Fruit fly (Drosophila melanogaster) whole organism, wandering third instar larva: ENCODE measurements around the gene tomb.

Experiments used
- Abd-B ChIP-seq: fragments of >200 bp; optimal IDR thresholded peaks from 2 replicates; lab custom pipeline; 2017; ENCODE audit warnings: missing biosample characterization, missing genetic modification characterization
- CG32264 ChIP-seq: fragments of 200-800 bp; sonication (Bioruptor generic); optimal IDR thresholded peaks from 2 replicates; lab custom pipeline; 2016; ENCODE audit warnings: missing biosample characterization, missing genetic modification characterization
- CG9705 ChIP-seq: fragments of 200-800 bp; sonication (Bioruptor generic); optimal IDR thresholded peaks from 2 replicates; lab custom pipeline; 2018; ENCODE audit warnings: missing biosample characterization, mild to moderate bottlenecking, missing genetic modification characterization
- CrebA ChIP-seq: fragments of 200-800 bp; sonication (Bioruptor generic); optimal IDR thresholded peaks from 2 replicates; lab custom pipeline; 2016; ENCODE audit warnings: missing biosample characterization, mild to moderate bottlenecking, missing genetic modification characterization, borderline replicate concordance
- Dfd ChIP-seq: fragments of >200 bp; optimal IDR thresholded peaks from 2 replicates; lab custom pipeline; 2017; ENCODE audit warnings: missing biosample characterization, missing genetic modification characterization
- Dif ChIP-seq: fragments of 200-275, 200-300 bp; sonication (Bioruptor generic); optimal IDR thresholded peaks from 2 replicates; lab custom pipeline; 2018; ENCODE audit warnings: missing biosample characterization, missing genetic modification characterization; ENCODE audit not compliant: partially characterized antibody
- GATAd ChIP-seq: sonication (Bioruptor generic); optimal IDR thresholded peaks from 2 replicates; lab custom pipeline; 2016; ENCODE audit warnings: missing biosample characterization, missing genetic modification characterization
- HLH106 ChIP-seq: fragments of 200-800 bp; optimal IDR thresholded peaks from 3 replicates; lab custom pipeline; 2019; ENCODE audit warnings: missing biosample characterization, mild to moderate bottlenecking, missing genetic modification characterization, moderate library complexity
- Hnf4 ChIP-seq: fragments of 200-800 bp; sonication (Bioruptor generic); optimal IDR thresholded peaks from 2 replicates; lab custom pipeline; 2016; ENCODE audit warnings: missing biosample characterization, mild to moderate bottlenecking, missing genetic modification characterization
- Hr78 ChIP-seq: fragments of >200 bp; optimal IDR thresholded peaks from 2 replicates; lab custom pipeline; 2017; ENCODE audit warnings: missing biosample characterization, missing genetic modification characterization
- Hr83 ChIP-seq: fragments of 200-300 bp; sonication (Bioruptor generic); optimal IDR thresholded peaks from 2 replicates; lab custom pipeline; 2016; ENCODE audit warnings: missing biosample characterization, mild to moderate bottlenecking, missing genetic modification characterization, moderate library complexity; ENCODE audit not compliant: poor library complexity, severe bottlenecking
- Jra ChIP-seq: sonication (Bioruptor generic); optimal IDR thresholded peaks from 2 replicates; lab custom pipeline; 2016; ENCODE audit warnings: missing biosample characterization, missing genetic modification characterization
- Mio ChIP-seq: sonication (Bioruptor generic); optimal IDR thresholded peaks from 2 replicates; lab custom pipeline; 2016; ENCODE audit warnings: missing biosample characterization, missing genetic modification characterization
- Myc ChIP-seq: fragments of >200 bp; optimal IDR thresholded peaks from 2 replicates; lab custom pipeline; 2017
- N ChIP-seq: fragments of >200 bp; optimal IDR thresholded peaks from 2 replicates; lab custom pipeline; 2018; ENCODE audit warnings: missing biosample characterization, missing external identifiers, missing genetic modification characterization
- OdsH ChIP-seq: fragments of 200-800 bp; sonication (Bioruptor generic); optimal IDR thresholded peaks from 2 replicates; lab custom pipeline; 2016; ENCODE audit warnings: missing biosample characterization, mild to moderate bottlenecking, missing genetic modification characterization
- Rel ChIP-seq, 2 experiments: fragments of 200-800 bp; sonication (Bioruptor generic) in 1 of 2; optimal IDR thresholded peaks; 2 replicates in 1 of 2; 3 replicates in 1 of 2; lab custom pipeline; 2016 to 2019; ENCODE audit warnings: mild to moderate bottlenecking in 2 of 2, missing biosample characterization in 2 of 2, missing genetic modification characterization in 2 of 2, moderate library complexity in 1 of 2
- Sp1 ChIP-seq: fragments of 200-800 bp; sonication (Bioruptor generic); optimal IDR thresholded peaks from 3 replicates; lab custom pipeline; 2019; ENCODE audit warnings: missing biosample characterization, mild to moderate bottlenecking, missing genetic modification characterization, moderate library complexity
- Vsx2 ChIP-seq: fragments of 200-300, 225-300 bp; sonication (Bioruptor generic); optimal IDR thresholded peaks from 2 replicates; lab custom pipeline; 2018; ENCODE audit warnings: missing biosample characterization, missing genetic modification characterization; ENCODE audit not compliant: partially characterized antibody
- br ChIP-seq: fragments of 200-800 bp; sonication (Bioruptor generic); optimal IDR thresholded peaks from 2 replicates; lab custom pipeline; 2016; ENCODE audit warnings: missing biosample characterization, missing genetic modification characterization
- brk ChIP-seq: fragments of 200-800 bp; sonication (Bioruptor generic); optimal IDR thresholded peaks from 2 replicates; lab custom pipeline; 2016; ENCODE audit warnings: missing biosample characterization, mild to moderate bottlenecking, missing genetic modification characterization
- dl ChIP-seq, 2 experiments: fragments of 175-275, 200-275 bp in 1 of 2; fragments of 200-275 bp in 1 of 2; sonication (Bioruptor generic); optimal IDR thresholded peaks; lab custom pipeline; 2018; ENCODE audit warnings: mild to moderate bottlenecking in 2 of 2, missing biosample characterization in 2 of 2, missing genetic modification characterization in 2 of 2, moderate library complexity in 2 of 2; ENCODE audit not compliant: partially characterized antibody in 2 of 2, insufficient read depth in 1 of 2
- dmrt93B ChIP-seq: fragments of 200-800 bp; sonication (Bioruptor generic); optimal IDR thresholded peaks from 2 replicates; lab custom pipeline; 2018; ENCODE audit warnings: missing biosample characterization, mild to moderate bottlenecking, missing genetic modification characterization
- dsf ChIP-seq: sonication (Bioruptor generic); optimal IDR thresholded peaks from 2 replicates; lab custom pipeline; 2016; ENCODE audit warnings: missing biosample characterization, missing genetic modification characterization, borderline replicate concordance
- ey ChIP-seq: fragments of 200-800 bp; sonication (Bioruptor generic); optimal IDR thresholded peaks from 2 replicates; lab custom pipeline; 2016; ENCODE audit warnings: missing biosample characterization, missing genetic modification characterization
- foxo ChIP-seq, 2 experiments: fragments of 200-800 bp; sonication (Bioruptor generic); optimal IDR thresholded peaks; 2 replicates in 1 of 2; 3 replicates in 1 of 2; lab custom pipeline; 2016 to 2017; ENCODE audit warnings: missing biosample characterization in 2 of 2, missing genetic modification characterization in 2 of 2
- fru ChIP-seq: fragments of 200-800 bp; sonication (Bioruptor generic); optimal IDR thresholded peaks from 3 replicates; lab custom pipeline; 2016; ENCODE audit warnings: missing biosample characterization, mild to moderate bottlenecking, missing genetic modification characterization
- h ChIP-seq: fragments of 200-800 bp; sonication (Bioruptor generic); optimal IDR thresholded peaks from 3 replicates; lab custom pipeline; 2016; ENCODE audit warnings: missing biosample characterization, mild to moderate bottlenecking, missing genetic modification characterization
- jim ChIP-seq: fragments of 175-275, 200-325 bp; sonication (Bioruptor generic); optimal IDR thresholded peaks from 2 replicates; lab custom pipeline; 2016; ENCODE audit warnings: missing biosample characterization, mild to moderate bottlenecking, missing genetic modification characterization
- lola ChIP-seq: fragments of >200 bp; optimal IDR thresholded peaks from 2 replicates; lab custom pipeline; 2017; ENCODE audit warnings: missing biosample characterization, missing genetic modification characterization
- pan ChIP-seq: fragments of >200 bp; optimal IDR thresholded peaks from 2 replicates; lab custom pipeline; 2017
- psq ChIP-seq: fragments of 200-800 bp; sonication (Bioruptor generic); optimal IDR thresholded peaks from 3 replicates; lab custom pipeline; 2017; ENCODE audit warnings: missing biosample characterization, mild to moderate bottlenecking, missing genetic modification characterization, moderate library complexity
- rgr ChIP-seq: fragments of 200-800 bp; sonication (Bioruptor generic); optimal IDR thresholded peaks from 3 replicates; lab custom pipeline; 2016; ENCODE audit warnings: missing biosample characterization, mild to moderate bottlenecking, missing genetic modification characterization
- sage ChIP-seq: fragments of 200-800 bp; sonication (Bioruptor generic); optimal IDR thresholded peaks from 2 replicates; lab custom pipeline; 2016; ENCODE audit warnings: missing biosample characterization, mild to moderate bottlenecking, missing genetic modification characterization
- sv ChIP-seq: fragments of 200-800 bp; sonication (Bioruptor generic); optimal IDR thresholded peaks from 3 replicates; lab custom pipeline; 2016; ENCODE audit warnings: missing biosample characterization, missing genetic modification characterization
- tai ChIP-seq: sonication (Bioruptor generic); optimal IDR thresholded peaks from 2 replicates; lab custom pipeline; 2016; ENCODE audit warnings: missing biosample characterization, missing genetic modification characterization
- usp ChIP-seq: fragments of >200 bp; optimal IDR thresholded peaks from 2 replicates; lab custom pipeline; 2017; ENCODE audit warnings: missing biosample characterization, missing genetic modification characterization
- woc ChIP-seq: sonication (Bioruptor generic); optimal IDR thresholded peaks from 2 replicates; lab custom pipeline; 2016; ENCODE audit warnings: missing biosample characterization, mild to moderate bottlenecking, missing genetic modification characterization

Gene tomb

DNA sequence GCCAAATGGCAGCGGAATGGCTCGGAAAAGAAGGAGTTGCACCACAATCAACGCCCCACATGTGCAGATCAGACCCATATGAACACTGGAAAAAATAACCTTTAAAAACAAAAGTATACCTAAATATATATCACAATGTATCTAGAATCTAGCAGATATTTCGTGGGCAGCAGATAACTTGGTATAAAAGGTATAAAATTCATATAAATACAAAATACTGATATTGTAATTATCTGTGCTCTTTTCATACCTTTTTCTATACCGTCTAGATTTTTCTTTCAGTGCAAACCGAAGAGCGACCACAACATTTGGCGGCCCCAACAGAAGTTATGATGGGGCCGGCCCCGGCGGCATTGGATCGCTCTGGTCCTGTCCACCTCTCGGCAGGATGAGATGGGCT lies 35.2 kb downstream of the tomb start:
- TF ChIP-seq sage (GFP tag; lab: Kevin White, UChicago) (peak; percentile 34), Hr78 (GFP tag; lab: Kevin White, UChicago) (no peak), Vsx2 (GFP tag; lab: Kevin White, UChicago) (no peak), jim (no peak), Mio (GFP tag; lab: Kevin White, UChicago) (no peak), foxo (GFP tag; optimal IDR thresholded peaks at IDR 0.05; lab: Kevin White, UChicago) (peak in 1 of 2 experiments; percentile 81), sv (GFP tag; lab: Kevin White, UChicago) (no peak), usp (GFP tag; lab: Kevin White, UChicago) (no peak), lola (GFP tag; lab: Kevin White, UChicago) (no peak), Rel (GFP tag; optimal IDR thresholded peaks at IDR 0.05; lab: Kevin White, UChicago) (peak; percentile 33), Rel (tag; optimal IDR thresholded peaks at IDR 0.05; lab: Kevin White, UChicago) (peak; percentile 48), dsf (GFP tag; lab: Kevin White, UChicago) (no peak), tai (GFP tag; lab: Kevin White, UChicago) (peak; percentile 37), Myc (lab: Kevin White, UChicago) (no peak), Dif (GFP tag; lab: Kevin White, UChicago) (no peak), rgr (peak; percentile 76), Sp1 (peak; percentile 88), h (GFP tag; lab: Kevin White, UChicago) (peak; percentile 84), N (GFP tag; lab: Kevin White, UChicago) (no peak), ey (peak; percentile 80), woc (GFP tag; lab: Kevin White, UChicago) (peak; percentile 68), fru (GFP tag; lab: Kevin White, UChicago) (peak; percentile 87), Hr83 (GFP tag; lab: Kevin White, UChicago) (no peak), GATAd (GFP tag; lab: Kevin White, UChicago) (no peak), Hnf4 (GFP tag; lab: Kevin White, UChicago) (peak; percentile 58), psq (GFP tag; lab: Kevin White, UChicago) (peak; percentile 72), dmrt93B (GFP tag; lab: Kevin White, UChicago) (peak; percentile 37), OdsH (GFP tag; lab: Kevin White, UChicago) (peak; percentile 80), br (GFP tag; lab: Kevin White, UChicago) (peak; percentile 72), brk (peak; percentile 72), dl (GFP tag; optimal IDR thresholded peaks at IDR 0.05; lab: Kevin White, UChicago; ENCODE audit: insufficient read depth in 1 of 2, partially characterized antibody in 2 of 2) (no peak), CG32264 (no peak), pan (lab: Kevin White, UChicago) (no peak), HLH106 (peak; percentile 83), CrebA (GFP tag; lab: Kevin White, UChicago) (no peak), Jra (GFP tag; lab: Kevin White, UChicago) (peak; percentile 70), CG9705 (peak; percentile 45), Dfd (GFP tag; lab: Kevin White, UChicago) (no peak), Abd-B (GFP tag; lab: Kevin White, UChicago) (no peak)

DNA sequence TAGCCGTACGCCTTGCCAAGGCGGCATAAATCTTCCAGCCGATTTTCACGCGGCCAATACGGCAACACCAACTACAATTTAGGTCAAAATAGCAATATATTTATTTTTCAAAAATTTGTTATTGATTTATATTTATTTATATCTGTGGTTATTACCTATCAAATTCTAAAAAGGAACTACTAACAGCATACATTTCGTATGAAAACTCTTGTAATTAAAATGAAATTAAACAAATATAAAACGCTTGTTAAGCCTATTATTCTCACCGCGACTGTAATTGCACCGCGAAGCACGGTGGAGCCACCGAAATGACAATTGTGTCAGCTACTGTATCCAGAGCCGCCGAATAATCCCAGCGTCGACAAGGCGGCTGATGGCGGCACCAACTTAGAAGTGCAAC lies 37.1 kb downstream of the tomb start:
- no peak for TF ChIP-seq woc (GFP tag; lab: Kevin White, UChicago)

DNA sequence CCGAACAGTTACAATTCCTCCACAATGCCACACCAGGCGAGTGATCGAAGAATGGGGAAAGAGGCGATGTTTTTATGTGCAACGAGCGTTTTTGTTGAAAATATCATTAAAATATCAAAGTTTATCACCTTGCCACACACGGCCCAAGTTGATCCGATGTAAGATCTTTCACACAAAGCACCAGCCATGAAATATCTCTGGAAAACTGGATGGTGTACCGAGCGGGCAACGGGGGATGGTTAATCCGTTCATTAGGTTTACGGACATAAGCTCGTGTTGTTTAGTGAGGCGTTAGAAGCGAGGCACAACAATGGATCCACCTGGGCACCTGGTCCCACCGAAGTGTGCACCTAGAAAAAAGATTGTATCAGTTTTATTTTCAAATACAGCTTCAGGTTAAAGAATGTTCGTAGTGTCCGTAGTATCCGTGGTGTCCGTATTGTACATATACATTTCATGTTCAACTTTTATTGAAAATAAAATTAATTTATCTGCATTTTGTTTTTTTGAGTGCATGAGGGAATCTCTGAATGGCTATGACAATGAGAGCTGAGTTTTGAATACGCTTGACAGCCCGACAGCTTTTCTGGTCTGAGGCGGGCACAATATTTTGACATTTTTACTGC lies 40.0 kb downstream of the tomb start:
- TF ChIP-seq pan (lab: Kevin White, UChicago) (no peak), woc (GFP tag; lab: Kevin White, UChicago) (no peak), Jra (GFP tag; lab: Kevin White, UChicago) (no peak), sv (GFP tag; lab: Kevin White, UChicago) (peak; percentile 5), brk (no peak), h (GFP tag; lab: Kevin White, UChicago) (peak; percentile 15), Dif (GFP tag; lab: Kevin White, UChicago) (no peak), Hr83 (GFP tag; lab: Kevin White, UChicago) (no peak), Myc (lab: Kevin White, UChicago) (no peak), dmrt93B (GFP tag; lab: Kevin White, UChicago) (no peak), lola (GFP tag; lab: Kevin White, UChicago) (no peak), sage (GFP tag; lab: Kevin White, UChicago) (no peak), Hr78 (GFP tag; lab: Kevin White, UChicago) (no peak), rgr (peak; percentile 13), jim (no peak), fru (GFP tag; lab: Kevin White, UChicago) (no peak), Dfd (GFP tag; lab: Kevin White, UChicago) (no peak)
- TF ChIP-seq, all 38 proteins: peak for 3
